Fruit fly (Drosophila melanogaster) whole organism, wandering third instar larva: ENCODE measurements around the gene Cog3.

ENCODE experiments used
- Abd-B ChIP-seq: fragments of >200 bp; optimal IDR thresholded peaks from 2 replicates; lab custom pipeline; 2017; ENCODE audit warnings: missing biosample characterization, missing genetic modification characterization
- CG32264 ChIP-seq: fragments of 200-800 bp; sonication (Bioruptor generic); optimal IDR thresholded peaks from 2 replicates; lab custom pipeline; 2016; ENCODE audit warnings: missing biosample characterization, missing genetic modification characterization
- CG9705 ChIP-seq: fragments of 200-800 bp; sonication (Bioruptor generic); optimal IDR thresholded peaks from 2 replicates; lab custom pipeline; 2018; ENCODE audit warnings: missing biosample characterization, mild to moderate bottlenecking, missing genetic modification characterization
- CrebA ChIP-seq: fragments of 200-800 bp; sonication (Bioruptor generic); optimal IDR thresholded peaks from 2 replicates; lab custom pipeline; 2016; ENCODE audit warnings: missing biosample characterization, mild to moderate bottlenecking, missing genetic modification characterization, borderline replicate concordance
- Dfd ChIP-seq: fragments of >200 bp; optimal IDR thresholded peaks from 2 replicates; lab custom pipeline; 2017; ENCODE audit warnings: missing biosample characterization, missing genetic modification characterization
- Dif ChIP-seq: fragments of 200-275, 200-300 bp; sonication (Bioruptor generic); optimal IDR thresholded peaks from 2 replicates; lab custom pipeline; 2018; ENCODE audit warnings: missing biosample characterization, missing genetic modification characterization; ENCODE audit not compliant: partially characterized antibody
- GATAd ChIP-seq: sonication (Bioruptor generic); optimal IDR thresholded peaks from 2 replicates; lab custom pipeline; 2016; ENCODE audit warnings: missing biosample characterization, missing genetic modification characterization
- HLH106 ChIP-seq: fragments of 200-800 bp; optimal IDR thresholded peaks from 3 replicates; lab custom pipeline; 2019; ENCODE audit warnings: missing biosample characterization, mild to moderate bottlenecking, missing genetic modification characterization, moderate library complexity
- Hnf4 ChIP-seq: fragments of 200-800 bp; sonication (Bioruptor generic); optimal IDR thresholded peaks from 2 replicates; lab custom pipeline; 2016; ENCODE audit warnings: missing biosample characterization, mild to moderate bottlenecking, missing genetic modification characterization
- Hr78 ChIP-seq: fragments of >200 bp; optimal IDR thresholded peaks from 2 replicates; lab custom pipeline; 2017; ENCODE audit warnings: missing biosample characterization, missing genetic modification characterization
- Hr83 ChIP-seq: fragments of 200-300 bp; sonication (Bioruptor generic); optimal IDR thresholded peaks from 2 replicates; lab custom pipeline; 2016; ENCODE audit warnings: missing biosample characterization, mild to moderate bottlenecking, missing genetic modification characterization, moderate library complexity; ENCODE audit not compliant: poor library complexity, severe bottlenecking
- Jra ChIP-seq: sonication (Bioruptor generic); optimal IDR thresholded peaks from 2 replicates; lab custom pipeline; 2016; ENCODE audit warnings: missing biosample characterization, missing genetic modification characterization
- Mio ChIP-seq: sonication (Bioruptor generic); optimal IDR thresholded peaks from 2 replicates; lab custom pipeline; 2016; ENCODE audit warnings: missing biosample characterization, missing genetic modification characterization
- Myc ChIP-seq: fragments of >200 bp; optimal IDR thresholded peaks from 2 replicates; lab custom pipeline; 2017
- N ChIP-seq: fragments of >200 bp; optimal IDR thresholded peaks from 2 replicates; lab custom pipeline; 2018; ENCODE audit warnings: missing biosample characterization, missing external identifiers, missing genetic modification characterization
- OdsH ChIP-seq: fragments of 200-800 bp; sonication (Bioruptor generic); optimal IDR thresholded peaks from 2 replicates; lab custom pipeline; 2016; ENCODE audit warnings: missing biosample characterization, mild to moderate bottlenecking, missing genetic modification characterization
- Rel ChIP-seq, 2 experiments: fragments of 200-800 bp; sonication (Bioruptor generic) in 1 of 2; optimal IDR thresholded peaks; 2 replicates in 1 of 2; 3 replicates in 1 of 2; lab custom pipeline; 2016 to 2019; ENCODE audit warnings: mild to moderate bottlenecking in 2 of 2, missing biosample characterization in 2 of 2, missing genetic modification characterization in 2 of 2, moderate library complexity in 1 of 2
- Sp1 ChIP-seq: fragments of 200-800 bp; sonication (Bioruptor generic); optimal IDR thresholded peaks from 3 replicates; lab custom pipeline; 2019; ENCODE audit warnings: missing biosample characterization, mild to moderate bottlenecking, missing genetic modification characterization, moderate library complexity
- Vsx2 ChIP-seq: fragments of 200-300, 225-300 bp; sonication (Bioruptor generic); optimal IDR thresholded peaks from 2 replicates; lab custom pipeline; 2018; ENCODE audit warnings: missing biosample characterization, missing genetic modification characterization; ENCODE audit not compliant: partially characterized antibody
- br ChIP-seq: fragments of 200-800 bp; sonication (Bioruptor generic); optimal IDR thresholded peaks from 2 replicates; lab custom pipeline; 2016; ENCODE audit warnings: missing biosample characterization, missing genetic modification characterization
- brk ChIP-seq: fragments of 200-800 bp; sonication (Bioruptor generic); optimal IDR thresholded peaks from 2 replicates; lab custom pipeline; 2016; ENCODE audit warnings: missing biosample characterization, mild to moderate bottlenecking, missing genetic modification characterization
- dl ChIP-seq, 2 experiments: fragments of 175-275, 200-275 bp in 1 of 2; fragments of 200-275 bp in 1 of 2; sonication (Bioruptor generic); optimal IDR thresholded peaks; lab custom pipeline; 2018; ENCODE audit warnings: mild to moderate bottlenecking in 2 of 2, missing biosample characterization in 2 of 2, missing genetic modification characterization in 2 of 2, moderate library complexity in 2 of 2; ENCODE audit not compliant: partially characterized antibody in 2 of 2, insufficient read depth in 1 of 2
- dmrt93B ChIP-seq: fragments of 200-800 bp; sonication (Bioruptor generic); optimal IDR thresholded peaks from 2 replicates; lab custom pipeline; 2018; ENCODE audit warnings: missing biosample characterization, mild to moderate bottlenecking, missing genetic modification characterization
- dsf ChIP-seq: sonication (Bioruptor generic); optimal IDR thresholded peaks from 2 replicates; lab custom pipeline; 2016; ENCODE audit warnings: missing biosample characterization, missing genetic modification characterization, borderline replicate concordance
- ey ChIP-seq: fragments of 200-800 bp; sonication (Bioruptor generic); optimal IDR thresholded peaks from 2 replicates; lab custom pipeline; 2016; ENCODE audit warnings: missing biosample characterization, missing genetic modification characterization
- foxo ChIP-seq, 2 experiments: fragments of 200-800 bp; sonication (Bioruptor generic); optimal IDR thresholded peaks; 2 replicates in 1 of 2; 3 replicates in 1 of 2; lab custom pipeline; 2016 to 2017; ENCODE audit warnings: missing biosample characterization in 2 of 2, missing genetic modification characterization in 2 of 2
- fru ChIP-seq: fragments of 200-800 bp; sonication (Bioruptor generic); optimal IDR thresholded peaks from 3 replicates; lab custom pipeline; 2016; ENCODE audit warnings: missing biosample characterization, mild to moderate bottlenecking, missing genetic modification characterization
- h ChIP-seq: fragments of 200-800 bp; sonication (Bioruptor generic); optimal IDR thresholded peaks from 3 replicates; lab custom pipeline; 2016; ENCODE audit warnings: missing biosample characterization, mild to moderate bottlenecking, missing genetic modification characterization
- jim ChIP-seq: fragments of 175-275, 200-325 bp; sonication (Bioruptor generic); optimal IDR thresholded peaks from 2 replicates; lab custom pipeline; 2016; ENCODE audit warnings: missing biosample characterization, mild to moderate bottlenecking, missing genetic modification characterization
- lola ChIP-seq: fragments of >200 bp; optimal IDR thresholded peaks from 2 replicates; lab custom pipeline; 2017; ENCODE audit warnings: missing biosample characterization, missing genetic modification characterization
- pan ChIP-seq: fragments of >200 bp; optimal IDR thresholded peaks from 2 replicates; lab custom pipeline; 2017
- psq ChIP-seq: fragments of 200-800 bp; sonication (Bioruptor generic); optimal IDR thresholded peaks from 3 replicates; lab custom pipeline; 2017; ENCODE audit warnings: missing biosample characterization, mild to moderate bottlenecking, missing genetic modification characterization, moderate library complexity
- rgr ChIP-seq: fragments of 200-800 bp; sonication (Bioruptor generic); optimal IDR thresholded peaks from 3 replicates; lab custom pipeline; 2016; ENCODE audit warnings: missing biosample characterization, mild to moderate bottlenecking, missing genetic modification characterization
- sage ChIP-seq: fragments of 200-800 bp; sonication (Bioruptor generic); optimal IDR thresholded peaks from 2 replicates; lab custom pipeline; 2016; ENCODE audit warnings: missing biosample characterization, mild to moderate bottlenecking, missing genetic modification characterization
- sv ChIP-seq: fragments of 200-800 bp; sonication (Bioruptor generic); optimal IDR thresholded peaks from 3 replicates; lab custom pipeline; 2016; ENCODE audit warnings: missing biosample characterization, missing genetic modification characterization
- tai ChIP-seq: sonication (Bioruptor generic); optimal IDR thresholded peaks from 2 replicates; lab custom pipeline; 2016; ENCODE audit warnings: missing biosample characterization, missing genetic modification characterization
- usp ChIP-seq: fragments of >200 bp; optimal IDR thresholded peaks from 2 replicates; lab custom pipeline; 2017; ENCODE audit warnings: missing biosample characterization, missing genetic modification characterization
- woc ChIP-seq: sonication (Bioruptor generic); optimal IDR thresholded peaks from 2 replicates; lab custom pipeline; 2016; ENCODE audit warnings: missing biosample characterization, mild to moderate bottlenecking, missing genetic modification characterization

Gene Cog3

DNA sequence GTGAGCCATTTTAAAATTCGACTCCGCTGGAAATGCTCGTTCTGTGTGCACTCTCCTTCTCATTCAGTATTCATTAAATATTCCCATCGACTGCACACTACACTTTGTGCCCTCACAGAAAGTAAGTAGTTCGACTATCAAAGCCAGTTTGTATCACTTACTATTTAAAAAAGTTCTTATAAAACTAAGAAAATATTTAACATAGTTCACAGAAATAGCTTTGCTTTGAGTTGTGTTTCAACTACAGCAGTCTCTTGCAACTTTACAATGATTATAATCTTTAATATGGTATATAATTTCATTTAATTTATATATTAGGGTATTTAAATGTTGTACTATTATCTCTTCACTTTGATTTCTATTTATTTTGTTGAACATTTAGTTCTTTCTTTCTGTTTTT lies 17.4 kb downstream of the Cog3 start:
- TF ChIP-seq Hr83 (no peak), sage (no peak), Mio (GFP tag; lab: Kevin White, UChicago) (no peak), Vsx2 (no peak), pan (lab: Kevin White, UChicago) (no peak), HLH106 (tag; lab: Kevin White, UChicago) (no peak), tai (GFP tag; lab: Kevin White, UChicago) (no peak), sv (GFP tag; lab: Kevin White, UChicago) (no peak), dl (GFP tag; optimal IDR thresholded peaks at IDR 0.05; lab: Kevin White, UChicago; ENCODE audit: insufficient read depth in 1 of 2, partially characterized antibody in 2 of 2) (no peak), Rel (GFP tag; optimal IDR thresholded peaks at IDR 0.05; lab: Kevin White, UChicago) (no peak), Rel (tag; optimal IDR thresholded peaks at IDR 0.05; lab: Kevin White, UChicago) (no peak), Hr78 (no peak)

DNA sequence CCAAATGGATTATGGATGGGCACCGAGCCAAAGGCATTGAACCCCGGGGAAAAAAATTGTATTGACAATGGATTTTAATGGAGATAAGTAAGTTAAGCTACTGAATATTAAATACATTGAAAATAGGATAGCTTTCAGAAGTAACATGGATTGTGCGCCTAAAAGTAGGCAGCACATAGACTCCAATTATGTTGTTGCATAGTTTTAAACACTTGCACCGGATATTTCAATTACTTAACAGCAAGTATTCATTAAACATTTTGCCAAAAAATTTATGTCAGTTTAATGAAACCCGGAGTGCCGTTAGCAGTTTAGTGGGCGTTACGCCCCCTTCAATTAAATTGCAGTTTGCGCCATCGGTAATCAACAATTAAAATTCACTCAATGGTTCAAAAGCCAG lies 18.8 kb downstream of the Cog3 start:
- TF ChIP-seq dmrt93B (no peak), CG9705 (GFP tag; lab: Kevin White, UChicago) (no peak), dsf (no peak), ey (GFP tag; lab: Kevin White, UChicago) (no peak)

DNA sequence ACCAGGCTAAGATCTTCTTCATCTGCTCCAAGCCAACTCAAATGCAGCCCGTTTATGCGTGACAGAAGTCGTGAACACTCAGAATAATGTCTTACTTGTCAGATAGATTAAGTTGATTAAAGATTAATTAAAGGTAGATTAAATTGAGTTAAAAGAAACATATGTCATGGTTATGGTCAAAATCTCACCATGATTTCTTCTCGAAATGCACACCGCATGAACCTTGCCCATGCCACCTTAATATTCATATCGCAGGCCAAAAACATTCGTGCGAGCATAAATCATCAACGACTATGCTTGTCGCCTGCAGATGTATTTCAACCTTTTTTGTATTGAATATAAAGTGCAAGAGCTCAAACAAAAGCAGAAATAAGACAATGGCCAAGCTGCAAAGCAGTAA lies 19.8 kb downstream of the Cog3 start:
- peak; percentile 85 for TF ChIP-seq h (GFP tag; lab: Kevin White, UChicago)
- peak; percentile 95 for TF ChIP-seq br (GFP tag; lab: Kevin White, UChicago)
- TF ChIP-seq brk = peak; percentile 75
- no peak for TF ChIP-seq Hr83
- TF ChIP-seq tai (GFP tag; lab: Kevin White, UChicago) = peak; percentile 72
- TF ChIP-seq Rel (GFP tag; optimal IDR thresholded peaks at IDR 0.05; lab: Kevin White, UChicago) = no peak
- peak; percentile 75 for TF ChIP-seq Rel (tag; optimal IDR thresholded peaks at IDR 0.05; lab: Kevin White, UChicago)
- TF ChIP-seq woc (GFP tag; lab: Kevin White, UChicago) = peak; percentile 60
- no peak for TF ChIP-seq Myc (lab: Kevin White, UChicago)
- no peak for TF ChIP-seq pan (lab: Kevin White, UChicago)
- TF ChIP-seq fru = peak; percentile 82
- peak; percentile 36 for TF ChIP-seq CG32264 (GFP tag; lab: Kevin White, UChicago)
- TF ChIP-seq Jra (GFP tag; lab: Kevin White, UChicago) = peak; percentile 61
- TF ChIP-seq dl (GFP tag; optimal IDR thresholded peaks at IDR 0.05; lab: Kevin White, UChicago; ENCODE audit: insufficient read depth in 1 of 2, partially characterized antibody in 2 of 2) = no peak
- TF ChIP-seq usp (GFP tag; lab: Kevin White, UChicago) = no peak
- no peak for TF ChIP-seq N (GFP tag; lab: Kevin White, UChicago)
- peak; percentile 95 for TF ChIP-seq Sp1
- TF ChIP-seq psq (GFP tag; lab: Kevin White, UChicago) = peak; percentile 79
- TF ChIP-seq sv (GFP tag; lab: Kevin White, UChicago) = no peak
- peak; percentile 30 for TF ChIP-seq dsf
- no peak for TF ChIP-seq Abd-B
- peak; percentile 93 for TF ChIP-seq OdsH (GFP tag; lab: Kevin White, UChicago)
- TF ChIP-seq dmrt93B = peak; percentile 54
- TF ChIP-seq Vsx2 = no peak
- TF ChIP-seq Dfd = no peak
- no peak for TF ChIP-seq Hr78
- peak; percentile 67 for TF ChIP-seq ey (GFP tag; lab: Kevin White, UChicago)
- TF ChIP-seq GATAd (GFP tag; lab: Kevin White, UChicago) = peak; percentile 28
- TF ChIP-seq lola (GFP tag; lab: Kevin White, UChicago) = no peak
- peak in 1 of 2 experiments; percentile 77 for TF ChIP-seq foxo (GFP tag; optimal IDR thresholded peaks at IDR 0.05; lab: Kevin White, UChicago)
- peak; percentile 31 for TF ChIP-seq CrebA (GFP tag; lab: Kevin White, UChicago)
- TF ChIP-seq jim (GFP tag; lab: Kevin White, UChicago) = no peak
- TF ChIP-seq CG9705 (GFP tag; lab: Kevin White, UChicago) = peak; percentile 73
- peak; percentile 89 for TF ChIP-seq Hnf4
- TF ChIP-seq sage = peak; percentile 8
- TF ChIP-seq rgr (GFP tag; lab: Kevin White, UChicago) = peak; percentile 85
- TF ChIP-seq Mio (GFP tag; lab: Kevin White, UChicago) = no peak
- no peak for TF ChIP-seq Dif
- TF ChIP-seq HLH106 (tag; lab: Kevin White, UChicago) = peak; percentile 87
